Worm (Caenorhabditis elegans): ENCODE data around the gene C04B4.5.

DNA sequence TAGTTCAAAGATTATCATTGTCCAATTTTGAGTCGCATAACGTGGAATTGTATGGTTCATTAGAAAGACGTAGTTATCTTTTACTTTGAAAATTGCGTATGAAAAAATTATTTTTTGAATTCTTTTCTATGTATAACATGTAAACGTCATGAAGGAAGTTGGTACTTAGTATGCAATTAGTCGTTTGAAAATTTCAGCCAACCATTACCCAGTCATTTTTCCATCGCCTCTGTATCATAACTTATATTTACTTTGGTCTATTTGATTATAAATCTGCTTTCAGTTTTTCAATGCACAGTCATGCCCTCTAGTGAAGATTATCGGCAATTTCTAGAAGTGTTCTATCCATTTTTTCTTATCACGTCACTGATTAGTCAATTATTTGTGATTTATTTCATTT is 38.3 kb upstream of the C04B4.5 start, which contains the start of gene srd-41:
- TF ChIP-seq nhr-80 (tag; optimal IDR thresholded peaks at IDR 0.05) (no peak), lag-1 (GFP tag; IDR thresholded peaks at IDR 0.05) (no peak), unc-62 (GFP tag; optimal IDR thresholded peaks at IDR 0.05) (no peak), attf-6 (GFP tag; IDR thresholded peaks at IDR 0.05) (no peak), snpc-4 (GFP tag; optimal IDR thresholded peaks at IDR 0.05) (no peak), snpc-4 (tag; optimal IDR thresholded peaks at IDR 0.05) (no peak), nhr-120 (GFP tag; IDR thresholded peaks at IDR 0.05) (no peak), ama-1 (optimal IDR thresholded peaks at IDR 0.05) (no peak), ama-1 (GFP tag; optimal IDR thresholded peaks at IDR 0.05) (no peak), nfya-1 (tag; optimal IDR thresholded peaks at IDR 0.05; ENCODE audit: borderline replicate concordance, insufficient read depth) (no peak), pha-4 (tag; optimal IDR thresholded peaks at IDR 0.05) (no peak), akir-1 (GFP tag; optimal IDR thresholded peaks at IDR 0.05) (no peak), mes-4 (tag; optimal IDR thresholded peaks at IDR 0.05) (no peak), chd-7 (tag; optimal IDR thresholded peaks at IDR 0.05) (no peak)
